Fruit fly (Drosophila melanogaster): Measurements from ENCODE around the gene CG8042.

CG8042 gene

DNA sequence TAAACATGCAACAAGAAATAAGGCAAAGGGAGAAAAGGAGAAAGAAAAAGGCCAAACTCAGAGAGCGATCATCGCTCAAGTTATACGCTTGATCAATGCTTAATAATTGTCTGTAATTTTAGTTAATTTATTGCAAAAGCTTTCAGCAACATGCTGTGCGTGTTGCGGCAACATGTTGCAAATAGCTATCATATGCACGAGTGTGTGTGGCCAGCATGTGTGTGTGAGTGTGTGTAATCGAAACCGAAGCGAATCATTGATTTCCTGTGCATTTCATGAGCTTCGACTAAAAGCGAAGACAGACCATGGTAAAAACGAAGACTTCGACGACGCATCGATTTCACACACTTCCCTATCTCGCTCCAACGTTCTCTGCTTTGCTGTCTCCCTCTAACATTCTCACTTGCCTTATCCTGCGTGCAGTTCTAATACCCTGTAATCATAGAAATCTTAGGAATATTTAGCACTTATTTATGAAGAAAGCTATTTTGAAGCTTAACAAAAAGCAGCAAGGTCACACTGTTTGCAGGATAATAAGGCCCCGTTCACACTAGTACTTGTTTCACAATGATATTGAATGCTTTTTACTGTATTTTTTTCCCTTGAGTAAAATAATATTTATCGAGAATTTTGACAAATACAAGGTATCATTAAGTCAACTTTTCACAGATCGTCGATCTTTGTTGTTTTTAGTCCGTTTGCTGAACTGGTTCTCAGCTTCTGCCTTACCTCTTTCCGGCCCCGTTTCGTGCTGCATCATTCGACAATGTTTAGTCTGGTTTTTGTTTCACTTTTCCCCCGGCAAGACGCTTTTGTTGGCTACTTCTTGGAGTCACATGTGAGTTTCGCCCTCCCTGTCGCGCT lies 38.4 kb upstream of the CG8042 start (continued):
- TF ChIP-seq pdm3 (GFP tag; optimal IDR thresholded peaks at IDR 0.05) (peak; percentile 40), eg (GFP tag; IDR thresholded peaks at IDR 0.05) (no peak), Eip93F (GFP tag; optimal IDR thresholded peaks at IDR 0.05) (no peak), dsx (GFP tag; optimal IDR thresholded peaks at IDR 0.05; ENCODE audit: poor library complexity, severe bottlenecking) (peak; percentile 79), topi (GFP tag; optimal IDR thresholded peaks at IDR 0.05) (peak; percentile 39), Ets96B (tag; optimal IDR thresholded peaks at IDR 0.05) (peak; percentile 61)

- TF ChIP-seq Eip75B (GFP tag; optimal IDR thresholded peaks at IDR 0.05) (peak; percentile 8), CG10631 (GFP tag; optimal IDR thresholded peaks at IDR 0.05) (no peak)
Observed at dm6 chr3L:8005770-8006169, 31.0 kb upstream of the CG8042 start.

- TF ChIP-seq Eip93F (GFP tag; optimal IDR thresholded peaks at IDR 0.05) (no peak), CG11902 (GFP tag; optimal IDR thresholded peaks at IDR 0.05) (no peak), salr (GFP tag; optimal IDR thresholded peaks at IDR 0.05) (no peak), Smox (GFP tag; optimal IDR thresholded peaks at IDR 0.05) (no peak), CG8319 (GFP tag; optimal IDR thresholded peaks at IDR 0.05) (no peak), CG3919 (GFP tag; optimal IDR thresholded peaks at IDR 0.05) (no peak), pdm3 (GFP tag; optimal IDR thresholded peaks at IDR 0.05) (no peak), Ets96B (tag; optimal IDR thresholded peaks at IDR 0.05) (no peak), CG6163 (GFP tag; IDR thresholded peaks at IDR 0.05) (no peak), eg (GFP tag; IDR thresholded peaks at IDR 0.05) (no peak), Blimp-1 (GFP tag; optimal IDR thresholded peaks at IDR 0.05) (no peak), CG32006 (GFP tag; optimal IDR thresholded peaks at IDR 0.05) (no peak), CG15336 (GFP tag; IDR thresholded peaks at IDR 0.05) (no peak), CG6808 (GFP tag; optimal IDR thresholded peaks at IDR 0.05) (no peak), Eip75B (GFP tag; optimal IDR thresholded peaks at IDR 0.05) (no peak), Hr38 (GFP tag; optimal IDR thresholded peaks at IDR 0.05) (no peak), Met (GFP tag; optimal IDR thresholded peaks at IDR 0.05) (no peak), CG4318 (GFP tag; optimal IDR thresholded peaks at IDR 0.05) (no peak), OdsH (GFP tag; optimal IDR thresholded peaks at IDR 0.05) (no peak), CG31627 (GFP tag; optimal IDR thresholded peaks at IDR 0.05) (no peak)
Observed at dm6 chr3L:8001057-8001597, 26.3 kb upstream of the CG8042 start.

DNA sequence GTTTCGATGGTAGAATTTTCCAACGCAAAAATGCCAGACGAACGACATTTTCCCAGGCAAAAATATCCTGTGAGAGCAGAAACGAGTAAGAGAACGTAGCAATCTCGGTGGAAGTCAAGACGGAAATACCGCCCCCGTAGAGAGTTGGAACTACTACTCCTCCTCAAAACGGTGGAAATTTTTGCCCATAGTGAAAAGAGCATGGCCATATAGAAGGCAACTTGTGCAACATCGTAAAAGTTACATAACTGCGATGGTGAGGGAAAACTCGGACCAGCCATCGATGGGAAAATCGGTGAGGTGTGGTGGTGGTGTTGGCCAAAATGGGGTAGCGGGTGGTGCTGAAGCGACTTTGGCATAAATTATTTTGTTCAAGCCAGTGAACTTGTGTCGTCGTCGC lies 25.1 kb upstream of the CG8042 start:
- no peak for TF ChIP-seq OdsH (GFP tag; optimal IDR thresholded peaks at IDR 0.05)
- TF ChIP-seq net (GFP tag; optimal IDR thresholded peaks at IDR 0.05) = no peak
- no peak for TF ChIP-seq fd85E (GFP tag; optimal IDR thresholded peaks at IDR 0.05)
- TF ChIP-seq CG10669 (GFP tag; optimal IDR thresholded peaks at IDR 0.05) = no peak
- no peak for TF ChIP-seq Hr4 (GFP tag; optimal IDR thresholded peaks at IDR 0.05)
- no peak for TF ChIP-seq dac (GFP tag; optimal IDR thresholded peaks at IDR 0.05)
- TF ChIP-seq CG6854 (GFP tag; optimal IDR thresholded peaks at IDR 0.05) = no peak
- no peak for TF ChIP-seq cyc (GFP tag; optimal IDR thresholded peaks at IDR 0.05)
- no peak for TF ChIP-seq esn (GFP tag; optimal IDR thresholded peaks at IDR 0.05)
- no peak for TF ChIP-seq CG34406 (GFP tag; optimal IDR thresholded peaks at IDR 0.05)
- no peak for TF ChIP-seq acj6 (GFP tag; optimal IDR thresholded peaks at IDR 0.05)
- no peak for TF ChIP-seq Eip93F (GFP tag; optimal IDR thresholded peaks at IDR 0.05)
- no peak for TF ChIP-seq CG8119 (GFP tag; IDR thresholded peaks at IDR 0.05)
- no peak for TF ChIP-seq CG16779 (tag; optimal IDR thresholded peaks at IDR 0.05)
- no peak for TF ChIP-seq CG6792 (GFP tag; optimal IDR thresholded peaks at IDR 0.05)
- no peak for TF ChIP-seq CG3919 (GFP tag; optimal IDR thresholded peaks at IDR 0.05)

Data from whole organism, prepupa.